Fruit fly (Drosophila melanogaster): ENCODE data around the gene I-t.

DNA sequence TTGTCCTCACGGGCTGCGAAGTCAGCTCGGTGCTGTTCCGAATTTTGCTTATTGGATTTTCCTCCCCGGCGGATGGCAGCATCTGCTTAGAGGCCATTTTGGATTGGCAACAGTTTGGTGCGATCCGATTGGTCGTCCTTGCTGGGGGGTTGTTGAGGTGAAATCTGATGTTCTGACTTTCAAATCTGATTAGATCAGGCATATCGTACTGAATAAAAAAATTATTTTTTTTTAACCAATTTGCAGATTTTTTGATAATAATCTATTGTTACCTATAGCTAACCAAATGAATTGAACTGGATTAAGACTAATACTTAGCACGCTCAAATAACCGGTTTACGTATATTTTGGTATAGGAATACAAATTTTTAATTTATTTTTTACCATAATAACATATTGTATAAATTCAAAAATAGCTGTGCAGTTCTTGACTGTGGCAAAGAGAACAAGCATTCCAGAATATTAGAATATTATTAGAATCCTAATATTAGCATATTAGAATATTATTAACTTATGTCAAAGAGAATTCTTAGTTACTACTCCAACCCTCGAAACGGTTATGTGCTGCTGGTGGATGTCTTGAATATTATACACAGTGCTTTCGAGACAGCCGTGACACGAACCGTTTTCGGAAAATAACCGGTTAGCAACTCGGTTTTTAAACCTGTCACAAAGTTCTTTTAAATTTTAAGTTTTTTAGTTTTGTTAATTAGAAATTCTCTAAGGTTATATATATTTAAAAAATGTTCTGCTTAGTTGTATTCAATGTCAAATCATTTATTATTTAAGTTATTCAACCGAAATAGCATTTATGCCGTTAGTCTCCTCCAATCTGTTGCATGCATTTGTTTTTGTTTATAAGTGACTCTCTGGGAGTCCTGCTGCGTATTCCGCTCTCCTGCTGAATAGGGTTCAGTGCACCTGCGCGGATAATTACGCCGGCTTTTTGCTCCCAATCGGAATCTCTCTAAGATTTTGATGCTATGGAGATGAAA lies 9.2 kb upstream of the I-t start, which contains the start of gene Fer3:
- TF ChIP-seq cic (GFP tag; optimal IDR thresholded peaks at IDR 0.05): no peak
- TF ChIP-seq Mnt (GFP tag; optimal IDR thresholded peaks at IDR 0.05): no peak
- no peak for TF ChIP-seq Clk (GFP tag; optimal IDR thresholded peaks at IDR 0.05)
- no peak for TF ChIP-seq cnc (optimal IDR thresholded peaks at IDR 0.05)
- TF ChIP-seq CG5204 (GFP tag; optimal IDR thresholded peaks at IDR 0.05): no peak
- TF ChIP-seq CG33017 (tag; optimal IDR thresholded peaks at IDR 0.05): no peak
